Fruit fly (Drosophila melanogaster) whole organism, prepupa: ENCODE measurements around the gene CG3184.

Experiments used
- Blimp-1 ChIP-seq: fragments of 200-800 bp; sonication (Bioruptor generic); optimal IDR thresholded peaks from 3 replicates; lab custom pipeline; 2017; ENCODE audit warnings: missing biosample characterization, missing genetic modification characterization, mild to moderate bottlenecking, moderate library complexity, missing genetic modification reagents
- CG10669 ChIP-seq: fragments of 200-800 bp; sonication (Bioruptor generic); optimal IDR thresholded peaks from 3 replicates; lab custom pipeline; 2018; ENCODE audit warnings: missing biosample characterization, mild to moderate bottlenecking, missing genetic modification characterization, moderate library complexity
- CG11294 ChIP-seq: fragments of 200-800 bp; sonication (Bioruptor generic); IDR thresholded peaks from 2 replicates; pipeline ENCODE4 v1.3.6; 2022; ENCODE audit warnings: missing biosample characterization, missing genetic modification characterization
- CG11902 ChIP-seq: fragments of 200-800 bp; sonication (Bioruptor generic); optimal IDR thresholded peaks from 3 replicates; lab custom pipeline; 2016; ENCODE audit warnings: missing biosample characterization, missing genetic modification characterization
- CG15336 ChIP-seq: fragments of 200-800 bp; sonication (Bioruptor generic); IDR thresholded peaks from 2 replicates; pipeline ENCODE4 v1.3.6; 2022; ENCODE audit warnings: missing biosample characterization, missing genetic modification characterization
- CG1621 ChIP-seq: fragments of 200-800 bp; sonication (Bioruptor generic); optimal IDR thresholded peaks from 3 replicates; lab custom pipeline; 2018; ENCODE audit warnings: missing biosample characterization, mild to moderate bottlenecking, missing genetic modification characterization
- CG3032 ChIP-seq: fragments of 200-800 bp; optimal IDR thresholded peaks from 2 replicates; lab custom pipeline; 2019; ENCODE audit warnings: missing biosample characterization, mild to moderate bottlenecking, missing genetic modification characterization, moderate library complexity
- CG31627 ChIP-seq: fragments of 200-800 bp; sonication (Bioruptor generic); optimal IDR thresholded peaks from 3 replicates; lab custom pipeline; 2016; ENCODE audit warnings: missing biosample characterization, missing genetic modification characterization
- CG32006 ChIP-seq: fragments of 200-800 bp; sonication (Bioruptor generic); optimal IDR thresholded peaks from 3 replicates; lab custom pipeline; 2017; ENCODE audit warnings: missing biosample characterization, mild to moderate bottlenecking, missing genetic modification characterization
- CG34406 ChIP-seq: fragments of 200-800 bp; sonication (Bioruptor generic); optimal IDR thresholded peaks from 3 replicates; lab custom pipeline; 2016; ENCODE audit warnings: missing biosample characterization, missing genetic modification characterization
- CG3919 ChIP-seq: fragments of 200-800 bp; sonication (Bioruptor generic); optimal IDR thresholded peaks from 3 replicates; lab custom pipeline; 2016; ENCODE audit warnings: missing biosample characterization, missing genetic modification characterization
- CG4318 ChIP-seq: fragments of 200-800 bp; sonication (Bioruptor generic); optimal IDR thresholded peaks from 3 replicates; lab custom pipeline; 2017; ENCODE audit warnings: missing biosample characterization, mild to moderate bottlenecking, missing genetic modification characterization
- CG6163 ChIP-seq: fragments of 200-800 bp; sonication (Bioruptor generic); IDR thresholded peaks from 3 replicates; pipeline ENCODE4 v1.3.6; 2022; ENCODE audit warnings: missing biosample characterization, missing genetic modification characterization
- CG6276 ChIP-seq: fragments of 200-800 bp; sonication (Bioruptor generic); optimal IDR thresholded peaks from 2 replicates; lab custom pipeline; 2017; ENCODE audit warnings: missing biosample characterization, mild to moderate bottlenecking, missing genetic modification characterization
- CG6792 ChIP-seq: fragments of 200-800 bp; sonication (Bioruptor generic); optimal IDR thresholded peaks from 3 replicates; lab custom pipeline; 2016; ENCODE audit warnings: missing biosample characterization, missing genetic modification characterization
- CG6808 ChIP-seq: fragments of 200-800 bp; sonication (Bioruptor generic); optimal IDR thresholded peaks from 3 replicates; lab custom pipeline; 2017; ENCODE audit warnings: missing biosample characterization, missing genetic modification characterization, mild to moderate bottlenecking, moderate library complexity, missing genetic modification reagents
- CG6854 ChIP-seq: fragments of 200-800 bp; sonication (Bioruptor generic); optimal IDR thresholded peaks from 2 replicates; lab custom pipeline; 2017; ENCODE audit warnings: missing biosample characterization, mild to moderate bottlenecking, missing genetic modification characterization
- CG7368 ChIP-seq: fragments of 200-800 bp; sonication (Bioruptor generic); optimal IDR thresholded peaks from 3 replicates; lab custom pipeline; 2016; ENCODE audit warnings: missing biosample characterization, missing genetic modification characterization
- CG8119 ChIP-seq: fragments of 200-800 bp; sonication (Bioruptor generic); IDR thresholded peaks from 3 replicates; pipeline ENCODE4 v1.3.6; 2022; ENCODE audit warnings: missing biosample characterization, missing genetic modification characterization
- CG8319 ChIP-seq: fragments of 200-800 bp; sonication (Bioruptor generic); optimal IDR thresholded peaks from 3 replicates; lab custom pipeline; 2016; ENCODE audit warnings: missing biosample characterization, missing genetic modification characterization
- CG8632 ChIP-seq: fragments of 200-800 bp; sonication (Bioruptor generic); optimal IDR thresholded peaks from 3 replicates; lab custom pipeline; 2016; ENCODE audit warnings: missing biosample characterization, missing genetic modification characterization
- CG9139 ChIP-seq: fragments of 200-800 bp; sonication (Bioruptor generic); optimal IDR thresholded peaks from 3 replicates; lab custom pipeline; 2017; ENCODE audit warnings: missing biosample characterization, mild to moderate bottlenecking, missing genetic modification characterization
- Eip75B ChIP-seq: fragments of 200-800 bp; sonication (Bioruptor generic); optimal IDR thresholded peaks from 3 replicates; lab custom pipeline; 2016; ENCODE audit warnings: missing biosample characterization, missing genetic modification characterization
- Ets21C ChIP-seq: fragments of 200-800 bp; sonication (Bioruptor generic); optimal IDR thresholded peaks from 3 replicates; lab custom pipeline; 2016; ENCODE audit warnings: missing biosample characterization, missing genetic modification characterization
- Ets96B ChIP-seq: fragments of 200-800 bp; optimal IDR thresholded peaks from 2 replicates; lab custom pipeline; 2019; ENCODE audit warnings: missing biosample characterization, mild to moderate bottlenecking, missing genetic modification characterization, moderate library complexity
- Gug ChIP-seq: fragments of 200-800 bp; sonication (Bioruptor generic); IDR thresholded peaks from 2 replicates; pipeline ENCODE4 v1.3.6; 2022; ENCODE audit warnings: missing biosample characterization, missing genetic modification characterization
- Hr39 ChIP-seq: fragments of 200-800 bp; sonication (Bioruptor generic); optimal IDR thresholded peaks from 2 replicates; lab custom pipeline; 2016; ENCODE audit warnings: missing biosample characterization, missing genetic modification characterization
- Hr4 ChIP-seq: fragments of 200-800 bp; sonication (Bioruptor generic); optimal IDR thresholded peaks from 3 replicates; lab custom pipeline; 2016; ENCODE audit warnings: missing biosample characterization, missing genetic modification characterization
- Lpt ChIP-seq: fragments of 200-800 bp; sonication (Bioruptor generic); optimal IDR thresholded peaks from 3 replicates; lab custom pipeline; 2016; ENCODE audit warnings: missing biosample characterization, missing genetic modification characterization
- Met ChIP-seq: fragments of 200-800 bp; sonication (Bioruptor generic); optimal IDR thresholded peaks from 3 replicates; lab custom pipeline; 2016; ENCODE audit warnings: missing biosample characterization, missing genetic modification characterization
- Sox14 ChIP-seq: fragments of 200-800 bp; sonication (Bioruptor generic); optimal IDR thresholded peaks from 3 replicates; lab custom pipeline; 2016; ENCODE audit warnings: missing biosample characterization, missing genetic modification characterization
- Sox15 ChIP-seq: fragments of 200-800 bp; sonication (Bioruptor generic); optimal IDR thresholded peaks from 3 replicates; lab custom pipeline; 2016; ENCODE audit warnings: missing biosample characterization, missing genetic modification characterization
- acj6 ChIP-seq: fragments of 200-800 bp; sonication (Bioruptor generic); optimal IDR thresholded peaks from 3 replicates; lab custom pipeline; 2016; ENCODE audit warnings: missing biosample characterization, missing genetic modification characterization
- cyc ChIP-seq: fragments of 200-800 bp; sonication (Bioruptor generic); optimal IDR thresholded peaks from 3 replicates; lab custom pipeline; 2016; ENCODE audit warnings: missing biosample characterization, missing genetic modification characterization
- dac ChIP-seq: fragments of 200-800 bp; sonication (Bioruptor generic); optimal IDR thresholded peaks from 2 replicates; lab custom pipeline; 2017; ENCODE audit warnings: missing biosample characterization, mild to moderate bottlenecking, missing genetic modification characterization
- dsx ChIP-seq: fragments of 200-800 bp; optimal IDR thresholded peaks from 3 replicates; lab custom pipeline; 2019; ENCODE audit warnings: missing biosample characterization, mild to moderate bottlenecking, missing genetic modification characterization, moderate library complexity; ENCODE audit not compliant: poor library complexity, severe bottlenecking
- eg ChIP-seq: fragments of 200-800 bp; sonication (Bioruptor generic); IDR thresholded peaks from 3 replicates; pipeline ENCODE4 v1.3.6; 2022; ENCODE audit warnings: missing biosample characterization, missing genetic modification characterization
- esn ChIP-seq: fragments of 200-800 bp; sonication (Bioruptor generic); optimal IDR thresholded peaks from 2 replicates; lab custom pipeline; 2016; ENCODE audit warnings: missing biosample characterization, mild to moderate bottlenecking, missing genetic modification characterization, moderate library complexity
- fd85E ChIP-seq: fragments of 200-800 bp; sonication (Bioruptor generic); optimal IDR thresholded peaks from 3 replicates; lab custom pipeline; 2016; ENCODE audit warnings: missing biosample characterization, missing genetic modification characterization
- fkh ChIP-seq: fragments of 200-800 bp; sonication (Bioruptor generic); optimal IDR thresholded peaks from 3 replicates; lab custom pipeline; 2017; ENCODE audit warnings: missing biosample characterization, mild to moderate bottlenecking, missing genetic modification characterization, moderate library complexity
- net ChIP-seq: fragments of 200-800 bp; sonication (Bioruptor generic); optimal IDR thresholded peaks from 3 replicates; lab custom pipeline; 2016; ENCODE audit warnings: missing biosample characterization, missing genetic modification characterization
- pdm3 ChIP-seq: fragments of 200-800 bp; sonication (Bioruptor generic); optimal IDR thresholded peaks from 3 replicates; lab custom pipeline; 2016; ENCODE audit warnings: missing biosample characterization, missing genetic modification characterization
- salr ChIP-seq, 2 experiments: fragments of 200-800 bp; sonication (Bioruptor generic); optimal IDR thresholded peaks; 3 replicates each; lab custom pipeline; 2016 to 2018; ENCODE audit warnings: missing biosample characterization in 2 of 2, missing genetic modification characterization in 2 of 2, mild to moderate bottlenecking in 1 of 2
- spab ChIP-seq: fragments of 200-800 bp; sonication (Bioruptor generic); optimal IDR thresholded peaks from 2 replicates; lab custom pipeline; 2017; ENCODE audit warnings: missing biosample characterization, mild to moderate bottlenecking, missing genetic modification characterization, missing genetic modification reagents
- ss ChIP-seq, 2 experiments: fragments of 200-800 bp; sonication (Bioruptor generic); optimal IDR thresholded peaks; 2 replicates in 1 of 2; 3 replicates in 1 of 2; lab custom pipeline; 2017 to 2018; ENCODE audit warnings: mild to moderate bottlenecking in 2 of 2, missing biosample characterization in 2 of 2, missing genetic modification characterization in 2 of 2, moderate library complexity in 1 of 2
- svp ChIP-seq: fragments of 200-800 bp; sonication (Bioruptor generic); peaks from one replicate; lab custom pipeline; 2016; ENCODE audit warnings: missing biosample characterization, missing genetic modification characterization
- topi ChIP-seq: fragments of 200-800 bp; sonication (Bioruptor generic); optimal IDR thresholded peaks from 3 replicates; lab custom pipeline; 2016; ENCODE audit warnings: missing biosample characterization, missing genetic modification characterization
- vri ChIP-seq: fragments of 200-800 bp; sonication (Bioruptor generic); optimal IDR thresholded peaks from 3 replicates; lab custom pipeline; 2016; ENCODE audit warnings: missing biosample characterization, mild to moderate bottlenecking, missing genetic modification characterization

The CG3184 gene

DNA sequence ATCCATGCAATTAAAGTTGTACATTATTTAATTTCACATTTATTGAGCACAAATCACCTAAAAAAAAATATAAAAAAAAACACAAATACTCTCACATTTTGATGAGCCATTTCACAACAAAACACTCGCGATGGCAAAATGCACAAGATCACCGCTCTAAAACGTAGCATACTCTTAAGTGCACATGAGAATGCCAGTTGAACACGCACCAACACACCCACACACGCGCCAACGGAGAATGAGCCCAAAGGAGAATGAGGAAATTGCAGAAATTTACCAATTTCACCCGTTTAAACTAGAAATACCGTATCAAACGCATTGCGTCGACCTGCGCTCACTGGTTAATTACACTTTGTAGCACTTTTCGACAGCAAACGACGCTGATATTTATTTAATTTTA is 28.7 kb downstream of the CG3184 start:
- TF ChIP-seq CG1621 (peak; percentile 76), CG6163 (no peak), CG3032 (no peak), svp (GFP tag; lab: Kevin White, UChicago) (no peak), CG7368 (GFP tag; lab: Kevin White, UChicago) (no peak), CG6792 (no peak), Gug (GFP tag; lab: Robert Waterston, UW) (no peak), Met (no peak), eg (GFP tag; lab: Robert Waterston, UW) (no peak), Eip75B (GFP tag; lab: Kevin White, UChicago) (no peak), ss (GFP tag; optimal IDR thresholded peaks at IDR 0.05; lab: Kevin White, UChicago) (no peak), CG32006 (GFP tag; lab: Kevin White, UChicago) (no peak), CG4318 (GFP tag; lab: Kevin White, UChicago) (no peak), vri (GFP tag; lab: Kevin White, UChicago) (no peak), CG6276 (GFP tag; lab: Kevin White, UChicago) (no peak), CG15336 (GFP tag; lab: Robert Waterston, UW) (0 out of 2 replicates have a peak, but pooled peaks have one; percentile 20), Ets96B (no peak)

DNA sequence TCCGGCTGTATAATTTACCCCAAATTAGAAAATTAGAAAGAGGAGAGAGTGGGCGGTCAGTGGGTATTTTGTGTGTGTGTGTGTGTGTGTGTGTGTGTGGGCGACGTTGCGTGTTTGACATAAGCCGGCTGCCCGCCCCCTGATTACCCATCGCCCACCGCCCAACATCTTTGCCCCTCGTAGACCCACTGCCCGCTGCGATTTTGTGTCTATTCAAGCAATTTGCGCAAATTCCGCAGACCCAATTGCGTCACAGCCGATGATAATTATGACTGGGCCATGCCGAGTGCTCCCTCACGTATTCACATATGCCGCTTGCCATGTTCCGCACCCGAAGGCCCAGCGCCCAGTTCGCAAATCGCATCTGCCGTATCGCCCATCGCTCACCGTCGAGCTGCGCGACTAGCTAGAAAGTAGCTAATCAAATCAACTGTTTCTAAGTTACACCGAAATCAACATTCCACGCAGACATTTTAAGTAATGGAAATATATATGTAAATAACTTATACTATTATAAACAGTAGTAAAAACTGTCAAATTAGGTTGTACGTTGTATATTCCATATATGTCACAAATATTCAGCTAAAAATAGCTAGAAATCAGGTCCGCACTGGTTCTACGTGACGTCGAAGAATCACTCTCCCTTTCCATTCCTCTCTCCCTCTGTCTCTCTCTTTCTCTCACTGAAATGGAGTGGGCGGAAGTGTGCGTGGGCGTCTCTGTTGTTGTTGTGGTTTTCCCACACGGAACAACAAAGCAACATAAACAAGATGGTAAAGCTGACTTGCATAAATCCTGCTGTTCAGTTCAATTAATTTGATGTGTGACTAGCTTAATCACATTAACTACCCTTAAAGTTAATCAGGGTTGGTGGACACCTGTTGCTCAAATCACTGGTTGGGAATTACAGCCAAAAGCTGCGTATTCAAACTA is 31.7 kb downstream of the CG3184 start:
- no peak for TF ChIP-seq Hr39 (GFP tag; lab: Kevin White, UChicago)
- TF ChIP-seq CG31627 (GFP tag; lab: Kevin White, UChicago): no peak
- peak; percentile 56; the same call in 2 of the 3 replicates for TF ChIP-seq CG8119 (GFP tag; lab: Robert Waterston, UW)
- peak; percentile 12 for TF ChIP-seq esn (GFP tag; lab: Kevin White, UChicago)
- TF ChIP-seq CG3919: peak; percentile 34
- peak; percentile 48 for TF ChIP-seq Hr4 (GFP tag; lab: Kevin White, UChicago)
- TF ChIP-seq acj6 (GFP tag; lab: Kevin White, UChicago): peak; percentile 26
- TF ChIP-seq CG34406 (GFP tag; lab: Kevin White, UChicago): no peak
- TF ChIP-seq dac (GFP tag; lab: Kevin White, UChicago): no peak
- peak; percentile 23 for TF ChIP-seq net (GFP tag; lab: Kevin White, UChicago)
- no peak for TF ChIP-seq CG8319
- peak; percentile 24 for TF ChIP-seq CG10669 (GFP tag; lab: Kevin White, UChicago)
- TF ChIP-seq Met: peak; percentile 31
- TF ChIP-seq Ets96B: peak; percentile 48
- TF ChIP-seq cyc (GFP tag; lab: Kevin White, UChicago): no peak
- no peak for TF ChIP-seq Sox14 (GFP tag; lab: Kevin White, UChicago)
- peak; percentile 40 for TF ChIP-seq topi (GFP tag; lab: Kevin White, UChicago)
- TF ChIP-seq Gug (GFP tag; lab: Robert Waterston, UW): 0 out of 2 replicates have a peak, but pooled peaks have one; percentile 9
- peak; percentile 46 for TF ChIP-seq CG6854 (GFP tag; lab: Kevin White, UChicago)
- no peak for TF ChIP-seq salr (GFP tag; optimal IDR thresholded peaks at IDR 0.05; lab: Kevin White, UChicago)
- TF ChIP-seq CG1621: peak; percentile 37
- TF ChIP-seq Blimp-1 (GFP tag; lab: Kevin White, UChicago): peak; percentile 87
- TF ChIP-seq CG8632 (GFP tag; lab: Kevin White, UChicago): peak; percentile 39
- no peak for TF ChIP-seq fd85E
- peak; percentile 14; the same call in 1 of the 2 replicates for TF ChIP-seq CG11294 (GFP tag; lab: Robert Waterston, UW)
- no peak for TF ChIP-seq Ets21C (GFP tag; lab: Kevin White, UChicago)
- no peak for TF ChIP-seq fkh (GFP tag; lab: Kevin White, UChicago)
- peak; percentile 44 for TF ChIP-seq CG3032
- no peak for TF ChIP-seq Lpt (GFP tag; lab: Kevin White, UChicago)
- TF ChIP-seq CG6808: peak; percentile 40
- TF ChIP-seq spab (GFP tag; lab: Kevin White, UChicago): no peak
- no peak for TF ChIP-seq CG11902 (GFP tag; lab: Kevin White, UChicago)
- no peak for TF ChIP-seq eg (GFP tag; lab: Robert Waterston, UW)
- peak; percentile 48 for TF ChIP-seq dsx (GFP tag; lab: Kevin White, UChicago)
- TF ChIP-seq CG9139 (GFP tag; lab: Kevin White, UChicago): no peak
- no peak for TF ChIP-seq Sox15
- TF ChIP-seq pdm3 (GFP tag; lab: Kevin White, UChicago): peak; percentile 34
